Worm (Caenorhabditis elegans): ENCODE results near the gene ugt-56.

The ugt-56 gene

ce11 chrV:12258922-12259321, at the start of gene ugt-56:
Gene ugt-56 (plus strand): TSS chrV:12258982.
- TF ChIP-seq mep-1 (tag; optimal IDR thresholded peaks at IDR 0.05) (no peak), ztf-11 (tag; optimal IDR thresholded peaks at IDR 0.05) (no peak), zip-8 (tag; optimal IDR thresholded peaks at IDR 0.05) (no peak), nhr-28 (tag; optimal IDR thresholded peaks at IDR 0.05) (no peak), ham-2 (GFP tag; optimal IDR thresholded peaks at IDR 0.05) (no peak), mab-5 (tag; optimal IDR thresholded peaks at IDR 0.05) (no peak), nhr-12 (tag; optimal IDR thresholded peaks at IDR 0.05) (no peak), hlh-1 (tag; optimal IDR thresholded peaks at IDR 0.05) (no peak), drap-1 (GFP tag; optimal IDR thresholded peaks at IDR 0.05) (no peak), elt-1 (tag; optimal IDR thresholded peaks at IDR 0.05; ENCODE audit: borderline replicate concordance, insufficient read depth) (no peak), bed-3 (GFP tag; optimal IDR thresholded peaks at IDR 0.05) (no peak), mls-2 (tag; optimal IDR thresholded peaks at IDR 0.05) (no peak), sptf-1 (tag; optimal IDR thresholded peaks at IDR 0.05) (no peak), unc-120 (tag; optimal IDR thresholded peaks at IDR 0.05; ENCODE audit: poor library complexity, severe bottlenecking) (no peak), nhr-76 (tag; optimal IDR thresholded peaks at IDR 0.05) (no peak), lin-13 (tag; optimal IDR thresholded peaks at IDR 0.05) (no peak), nhr-237 (tag; optimal IDR thresholded peaks at IDR 0.05) (no peak), snpc-4 (tag; optimal IDR thresholded peaks at IDR 0.05) (no peak), tbx-8 (GFP tag; optimal IDR thresholded peaks at IDR 0.05) (no peak)

DNA sequence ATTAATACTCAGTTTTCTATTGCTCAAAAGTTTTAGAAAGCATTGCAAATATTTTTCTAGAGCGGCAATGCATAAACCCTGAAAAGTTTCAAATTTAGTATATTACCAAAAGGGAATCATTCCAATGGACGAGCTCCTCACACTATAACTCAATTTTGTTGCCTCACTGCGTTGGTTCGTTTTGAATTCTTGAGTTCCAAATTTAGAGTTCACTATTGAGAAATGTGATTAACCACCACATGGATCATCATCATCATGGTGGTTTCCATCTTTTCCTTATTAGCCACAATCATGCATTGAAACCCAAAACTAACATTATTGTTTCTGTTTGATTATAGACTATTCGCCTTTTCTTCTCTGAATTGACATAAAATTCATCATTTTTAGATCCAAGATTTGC, 48.8 kb upstream of the ugt-56 start:
- no peak for TF ChIP-seq bed-3 (GFP tag; optimal IDR thresholded peaks at IDR 0.05)
- TF ChIP-seq ces-1 (GFP tag; optimal IDR thresholded peaks at IDR 0.05), result peak; percentile 89

DNA sequence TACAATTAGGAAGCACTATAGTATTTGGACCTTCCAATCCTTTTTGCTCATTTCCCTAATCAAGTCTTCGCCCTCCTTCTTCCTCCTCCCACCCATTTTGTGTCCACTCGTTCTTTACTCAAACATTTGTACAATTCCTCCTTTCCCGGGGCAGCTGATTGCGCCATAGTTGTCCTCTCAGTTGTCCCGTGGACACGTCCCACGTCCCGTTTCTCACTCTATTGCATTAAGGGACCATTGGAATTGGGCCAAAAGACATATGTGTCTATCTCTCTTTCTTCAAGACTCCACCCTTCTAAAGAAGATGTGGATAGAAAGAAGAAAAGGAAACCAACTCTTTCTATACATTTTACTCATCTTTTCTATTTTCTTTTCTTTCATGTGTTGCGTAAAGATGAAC, 47.7 kb upstream of the ugt-56 start:
- TF ChIP-seq ces-1 (GFP tag; optimal IDR thresholded peaks at IDR 0.05) (peak; percentile 97), nhr-237 (tag; optimal IDR thresholded peaks at IDR 0.05) (no peak)

ce11 chrV:12213027-12213426, 45.8 kb upstream of the ugt-56 start, which contains the start of gene vab-8:
Gene vab-8 (plus strand): TSS chrV:12213327.
- TF ChIP-seq lsy-2 (tag; optimal IDR thresholded peaks at IDR 0.05), result no peak
- TF ChIP-seq nhr-12 (tag; optimal IDR thresholded peaks at IDR 0.05), result no peak
- no peak for TF ChIP-seq bed-3 (GFP tag; optimal IDR thresholded peaks at IDR 0.05)
- TF ChIP-seq blmp-1 (tag; optimal IDR thresholded peaks at IDR 0.05), result no peak
- TF ChIP-seq snpc-4 (tag; optimal IDR thresholded peaks at IDR 0.05), result no peak
- no peak for TF ChIP-seq elt-3 (tag; optimal IDR thresholded peaks at IDR 0.05)
- no peak for TF ChIP-seq ceh-83 (GFP tag; optimal IDR thresholded peaks at IDR 0.05)
- TF ChIP-seq ceh-43 (GFP tag; optimal IDR thresholded peaks at IDR 0.05), result no peak
- TF ChIP-seq elt-1 (tag; optimal IDR thresholded peaks at IDR 0.05; ENCODE audit: borderline replicate concordance, insufficient read depth), result no peak
- TF ChIP-seq lin-32 (GFP tag; optimal IDR thresholded peaks at IDR 0.05), result no peak
- no peak for TF ChIP-seq drap-1 (GFP tag; optimal IDR thresholded peaks at IDR 0.05)
- no peak for TF ChIP-seq ham-2 (GFP tag; optimal IDR thresholded peaks at IDR 0.05)
- no peak for TF ChIP-seq M03D4.4 (tag; optimal IDR thresholded peaks at IDR 0.05)
- TF ChIP-seq nhr-76 (tag; optimal IDR thresholded peaks at IDR 0.05), result no peak
- TF ChIP-seq hlh-1 (tag; optimal IDR thresholded peaks at IDR 0.05), result no peak
- TF ChIP-seq flh-1 (GFP tag; optimal IDR thresholded peaks at IDR 0.05), result no peak
- TF ChIP-seq ztf-11 (tag; optimal IDR thresholded peaks at IDR 0.05), result no peak
- no peak for TF ChIP-seq mep-1 (tag; optimal IDR thresholded peaks at IDR 0.05)
- TF ChIP-seq unc-120 (tag; optimal IDR thresholded peaks at IDR 0.05; ENCODE audit: poor library complexity, severe bottlenecking), result no peak
- no peak for TF ChIP-seq pha-4 (tag; optimal IDR thresholded peaks at IDR 0.05)

- TF ChIP-seq hlh-1 (tag; optimal IDR thresholded peaks at IDR 0.05) (peak; percentile 82), unc-120 (tag; optimal IDR thresholded peaks at IDR 0.05; ENCODE audit: poor library complexity, severe bottlenecking) (peak; percentile 75), ham-2 (GFP tag; optimal IDR thresholded peaks at IDR 0.05) (no peak), snpc-4 (tag; optimal IDR thresholded peaks at IDR 0.05) (no peak), mls-2 (tag; optimal IDR thresholded peaks at IDR 0.05) (no peak), lin-13 (tag; optimal IDR thresholded peaks at IDR 0.05) (no peak), unc-62 (GFP tag; optimal IDR thresholded peaks at IDR 0.05) (peak; percentile 36), nhr-28 (tag; optimal IDR thresholded peaks at IDR 0.05) (no peak)
Measured at ce11 chrV:12233425-12233824, 25.4 kb upstream of the ugt-56 start.

Data from whole organism, mixed stage, embryonic.